Worm (Caenorhabditis elegans) whole organism, mixed stage, embryonic: ENCODE measurements around the gene F10G7.9.

Experiments used
- blmp-1 ChIP-seq: fragments of 150-350 bp; optimal IDR thresholded peaks from 2 replicates; lab custom pipeline; 2014; ENCODE audit warnings: missing biosample characterization, missing genetic modification characterization
- ceh-39 ChIP-seq: fragments of 150-350 bp; optimal IDR thresholded peaks from 2 replicates; lab custom pipeline; 2014; ENCODE audit warnings: missing biosample characterization, missing genetic modification characterization
- ces-1 ChIP-seq: fragments of 150-350 bp; optimal IDR thresholded peaks from 2 replicates; lab custom pipeline; 2014; ENCODE audit warnings: missing biosample characterization, missing genetic modification reagents, missing genetic modification characterization
- ham-2 ChIP-seq: fragments of 200-800 bp; sonication (Bioruptor generic); optimal IDR thresholded peaks from 2 replicates; lab custom pipeline; 2018; ENCODE audit warnings: mild to moderate bottlenecking, missing genetic modification characterization, missing compliant biosample characterization
- lsy-2 ChIP-seq: fragments of 150-350 bp; optimal IDR thresholded peaks from 2 replicates; lab custom pipeline; 2014; ENCODE audit warnings: missing biosample characterization, missing genetic modification characterization
- nhr-237 ChIP-seq: fragments of 150-350 bp; optimal IDR thresholded peaks from 2 replicates; lab custom pipeline; 2014; ENCODE audit warnings: missing biosample characterization, missing genetic modification characterization
- nhr-76 ChIP-seq: sonication (generic microtip); optimal IDR thresholded peaks from 2 replicates; lab custom pipeline; 2017; ENCODE audit warnings: missing biosample characterization, missing genetic modification characterization
- pha-4 ChIP-seq: fragments of 150-350 bp; optimal IDR thresholded peaks from 2 replicates; lab custom pipeline; 2018; ENCODE audit warnings: missing biosample characterization, missing genetic modification reagents, missing genetic modification characterization
- snpc-4 ChIP-seq: fragments of 150-350 bp; optimal IDR thresholded peaks from 2 replicates; lab custom pipeline; 2014; ENCODE audit warnings: missing biosample characterization, missing genetic modification characterization
- unc-62 ChIP-seq: fragments of 150-350 bp; optimal IDR thresholded peaks from 2 replicates; lab custom pipeline; 2014; ENCODE audit warnings: missing biosample characterization, missing genetic modification reagents, missing genetic modification characterization

- TF ChIP-seq nhr-76 (no peak), lsy-2 (tag; lab: Kevin White, UChicago) (no peak), unc-62 (GFP tag; lab: Kevin White, UChicago) (no peak), pha-4 (no peak), snpc-4 (tag; lab: Kevin White, UChicago) (no peak), ceh-39 (tag; lab: Kevin White, UChicago) (no peak), ces-1 (GFP tag; lab: Kevin White, UChicago) (no peak), ham-2 (GFP tag; lab: Kevin White, UChicago) (no peak), blmp-1 (tag; lab: Kevin White, UChicago) (no peak), nhr-237 (tag; lab: Kevin White, UChicago) (no peak)
Measured at ce11 chrII:4677916-4678315, 28.4 kb downstream of the F10G7.9 start, which contains the start of gene T05A7.1.
